Fruit fly (Drosophila melanogaster) whole organism, embryonic: Measurements from ENCODE around the gene CG42819.
A peak's percentile ranks its signal among the peaks of the same experiment; 100 is the strongest.

Source experiments
- Abd-B ChIP-seq: fragments of 200-800 bp; sonication (Bioruptor generic); optimal IDR thresholded peaks from 2 replicates; lab custom pipeline; 2018; ENCODE audit warnings: missing biosample characterization, mild to moderate bottlenecking, missing genetic modification characterization, moderate library complexity
- CG11093 ChIP-seq: fragments of 200-800 bp; sonication (Bioruptor generic); IDR thresholded peaks from 3 replicates; pipeline ENCODE4 v1.3.6; 2022; ENCODE audit warnings: missing biosample characterization, missing genetic modification characterization
- CG12071 ChIP-seq: fragments of 200-800 bp; sonication (Bioruptor generic); optimal IDR thresholded peaks from 3 replicates; lab custom pipeline; 2018; ENCODE audit warnings: missing biosample characterization, mild to moderate bottlenecking, missing genetic modification characterization
- CG12219 ChIP-seq: fragments of 200-800 bp; sonication (Bioruptor generic); optimal IDR thresholded peaks from 3 replicates; lab custom pipeline; 2018; ENCODE audit warnings: missing biosample characterization, mild to moderate bottlenecking, missing genetic modification characterization
- CG12236 ChIP-seq: fragments of 200-800 bp; sonication (Bioruptor generic); optimal IDR thresholded peaks from 2 replicates; lab custom pipeline; 2016; ENCODE audit warnings: missing biosample characterization, missing genetic modification characterization
- CG15601 ChIP-seq: fragments of 200-800 bp; sonication (Bioruptor generic); optimal IDR thresholded peaks from 3 replicates; lab custom pipeline; 2019; ENCODE audit warnings: missing biosample characterization, mild to moderate bottlenecking, missing genetic modification characterization, moderate library complexity
- CG16779 ChIP-seq: fragments of 200-800 bp; sonication (Bioruptor generic); IDR thresholded peaks from 2 replicates; pipeline ENCODE4 v1.3.6; 2022; ENCODE audit warnings: missing biosample characterization, missing genetic modification characterization
- CG16863 ChIP-seq: fragments of 200-800 bp; sonication (Bioruptor generic); optimal IDR thresholded peaks from 3 replicates; lab custom pipeline; 2016; ENCODE audit warnings: missing biosample characterization, missing genetic modification characterization
- CG30403 ChIP-seq: fragments of 200-800 bp; sonication (Bioruptor generic); optimal IDR thresholded peaks from 3 replicates; lab custom pipeline; 2016; ENCODE audit warnings: missing biosample characterization, missing genetic modification characterization
- CG3995 ChIP-seq: fragments of 200-800 bp; sonication (Bioruptor generic); optimal IDR thresholded peaks from 3 replicates; lab custom pipeline; 2016; ENCODE audit warnings: missing biosample characterization, missing genetic modification characterization
- CG42726 ChIP-seq: fragments of 200-800 bp; sonication (Bioruptor generic); IDR thresholded peaks from 2 replicates; pipeline ENCODE4 v1.3.6; 2022; ENCODE audit warnings: missing biosample characterization, missing genetic modification characterization; ENCODE audit not compliant: partially characterized antibody
- CG43689 ChIP-seq: fragments of 200-800 bp; sonication (Bioruptor generic); IDR thresholded peaks from 2 replicates; pipeline ENCODE4 v1.3.6; 2022; ENCODE audit warnings: missing biosample characterization, missing genetic modification characterization
- CG6854 ChIP-seq: fragments of 200-800 bp; sonication (Bioruptor generic); optimal IDR thresholded peaks from 3 replicates; lab custom pipeline; 2017; ENCODE audit warnings: missing biosample characterization, mild to moderate bottlenecking, missing genetic modification characterization
- CG7786 ChIP-seq: fragments of 200-800 bp; sonication (Bioruptor generic); optimal IDR thresholded peaks from 2 replicates; lab custom pipeline; 2016; ENCODE audit warnings: missing biosample characterization, missing genetic modification characterization
- CG8089 ChIP-seq: fragments of 200-800 bp; sonication (Bioruptor generic); optimal IDR thresholded peaks from 3 replicates; lab custom pipeline; 2016; ENCODE audit warnings: missing biosample characterization, missing genetic modification characterization
- CG8290 ChIP-seq, 3 experiments: fragments of 200-800 bp; sonication (Bioruptor generic); optimal IDR thresholded peaks; 2 replicates each; lab custom pipeline; 2016 to 2019; ENCODE audit warnings: missing biosample characterization in 3 of 3, missing genetic modification characterization in 3 of 3, mild to moderate bottlenecking in 2 of 3, moderate library complexity in 1 of 3
- CG8944 ChIP-seq: fragments of 200-800 bp; sonication (Bioruptor generic); optimal IDR thresholded peaks from 3 replicates; lab custom pipeline; 2016; ENCODE audit warnings: missing biosample characterization, missing genetic modification characterization
- CG9215 ChIP-seq: fragments of 200-800 bp; sonication (Bioruptor generic); IDR thresholded peaks from 2 replicates; pipeline ENCODE4 v1.3.6; 2022; ENCODE audit warnings: missing biosample characterization, missing genetic modification characterization
- CG9797 ChIP-seq: fragments of 200-800 bp; sonication (Bioruptor generic); optimal IDR thresholded peaks from 3 replicates; lab custom pipeline; 2018; ENCODE audit warnings: missing biosample characterization, mild to moderate bottlenecking, missing genetic modification characterization
- CG9817 ChIP-seq: fragments of 200-800 bp; sonication (Bioruptor generic); optimal IDR thresholded peaks from 2 replicates; lab custom pipeline; 2018; ENCODE audit warnings: missing biosample characterization, mild to moderate bottlenecking, missing genetic modification characterization, moderate library complexity
- D19A ChIP-seq: fragments of 200-800 bp; optimal IDR thresholded peaks from 3 replicates; lab custom pipeline; 2019; ENCODE audit warnings: missing biosample characterization, mild to moderate bottlenecking, missing genetic modification characterization, moderate library complexity
- Dbx ChIP-seq: fragments of 200-800 bp; sonication (Bioruptor generic); IDR thresholded peaks from 3 replicates; pipeline ENCODE4 v1.3.6; 2022; ENCODE audit warnings: missing biosample characterization, missing genetic modification characterization
- Doc3 ChIP-seq: fragments of 200-800 bp; sonication (Bioruptor generic); IDR thresholded peaks from 3 replicates; pipeline ENCODE4 v1.3.6; 2022; ENCODE audit warnings: missing biosample characterization, missing genetic modification characterization; ENCODE audit not compliant: partially characterized antibody
- E2f2 ChIP-seq: fragments of 200-800 bp; sonication (Bioruptor generic); IDR thresholded peaks from 2 replicates; pipeline ENCODE4 v1.3.6; 2022; ENCODE audit warnings: missing biosample characterization, missing genetic modification characterization
- HLH3B ChIP-seq: fragments of 200-800 bp; sonication (Bioruptor generic); IDR thresholded peaks from 2 replicates; pipeline ENCODE4 v1.3.6; 2022; ENCODE audit warnings: missing biosample characterization, missing genetic modification characterization
- Hr78 ChIP-seq, 2 experiments: fragments of 200-800 bp in 1 of 2; fragments of >200 bp in 1 of 2; sonication (Bioruptor generic) in 1 of 2; optimal IDR thresholded peaks; 2 replicates each; lab custom pipeline; 2017 to 2019; ENCODE audit warnings: missing biosample characterization in 2 of 2, missing genetic modification characterization in 2 of 2, mild to moderate bottlenecking in 1 of 2, moderate library complexity in 1 of 2
- Meics ChIP-seq: fragments of 200-800 bp; sonication (Bioruptor generic); optimal IDR thresholded peaks from 2 replicates; lab custom pipeline; 2017; ENCODE audit warnings: missing biosample characterization, mild to moderate bottlenecking, missing genetic modification characterization
- Mes4 ChIP-seq: fragments of 200-800 bp; sonication (Bioruptor generic); optimal IDR thresholded peaks from 2 replicates; lab custom pipeline; 2016; ENCODE audit warnings: missing biosample characterization, missing genetic modification characterization
- Rfx ChIP-seq: fragments of 200-800 bp; sonication (Bioruptor generic); IDR thresholded peaks from 2 replicates; pipeline ENCODE4 v1.3.6; 2022; ENCODE audit warnings: missing biosample characterization, missing genetic modification characterization
- Ssrp ChIP-seq: fragments of 200-800 bp; sonication (Bioruptor generic); optimal IDR thresholded peaks from 2 replicates; lab custom pipeline; 2018; ENCODE audit warnings: missing biosample characterization, mild to moderate bottlenecking, missing genetic modification characterization, moderate library complexity
- TFAM ChIP-seq: fragments of 200-800 bp; sonication (Bioruptor generic); optimal IDR thresholded peaks from 2 replicates; lab custom pipeline; 2017; ENCODE audit warnings: missing biosample characterization, missing genetic modification characterization, inconsistent platforms
- Taf1 ChIP-seq: fragments of 200-800 bp; sonication (Bioruptor generic); IDR thresholded peaks from 2 replicates; pipeline ENCODE4 v1.3.6; 2022; ENCODE audit warnings: missing biosample characterization, missing genetic modification characterization
- ara ChIP-seq: fragments of 200-800 bp; sonication (Bioruptor generic); IDR thresholded peaks from 2 replicates; pipeline ENCODE4 v1.3.6; 2022; ENCODE audit warnings: missing biosample characterization, missing genetic modification characterization
- bcd ChIP-seq: fragments of 200-800 bp; sonication (Bioruptor generic); optimal IDR thresholded peaks from 2 replicates; lab custom pipeline; 2017; ENCODE audit warnings: missing biosample characterization, mild to moderate bottlenecking, missing genetic modification characterization
- bsh ChIP-seq, 2 experiments: fragments of 200-800 bp; sonication (Bioruptor generic); optimal IDR thresholded peaks; 2 replicates each; lab custom pipeline; 2017 to 2018; ENCODE audit warnings: mild to moderate bottlenecking in 2 of 2, missing biosample characterization in 2 of 2, missing genetic modification characterization in 2 of 2, moderate library complexity in 1 of 2
- btn ChIP-seq: fragments of 200-800 bp; sonication (Bioruptor generic); optimal IDR thresholded peaks from 2 replicates; lab custom pipeline; 2016; ENCODE audit warnings: missing biosample characterization, missing genetic modification characterization
- dm ChIP-seq: fragments of 200-800 bp; sonication (Bioruptor generic); optimal IDR thresholded peaks from 3 replicates; lab custom pipeline; 2016; ENCODE audit warnings: missing biosample characterization, missing genetic modification characterization
- emc ChIP-seq: fragments of 200-800 bp; sonication (Bioruptor generic); optimal IDR thresholded peaks from 2 replicates; lab custom pipeline; 2016; ENCODE audit warnings: missing biosample characterization, missing genetic modification characterization
- fd3F ChIP-seq: fragments of 200-800 bp; sonication (Bioruptor generic); optimal IDR thresholded peaks from 2 replicates; lab custom pipeline; 2018; ENCODE audit warnings: missing biosample characterization, mild to moderate bottlenecking, missing genetic modification characterization, moderate library complexity
- gro ChIP-seq: fragments of 200-800 bp; sonication (Bioruptor generic); optimal IDR thresholded peaks from 2 replicates; lab custom pipeline; 2016; ENCODE audit warnings: missing biosample characterization, missing genetic modification characterization
- ham ChIP-seq: fragments of 200-800 bp; sonication (Bioruptor generic); IDR thresholded peaks from 2 replicates; pipeline ENCODE4 v1.3.6; 2022; ENCODE audit warnings: missing biosample characterization, missing genetic modification characterization
- hbn ChIP-seq: fragments of 200-800 bp; sonication (Bioruptor generic); IDR thresholded peaks from 2 replicates; pipeline ENCODE4 v1.3.6; 2022; ENCODE audit warnings: missing biosample characterization, missing genetic modification characterization; ENCODE audit not compliant: partially characterized antibody
- jigr1 ChIP-seq: fragments of 200-800 bp; sonication (Bioruptor generic); IDR thresholded peaks from 3 replicates; pipeline ENCODE4 v1.3.6; 2022; ENCODE audit warnings: missing biosample characterization, missing genetic modification characterization
- knrl ChIP-seq: fragments of 200-800 bp; sonication (Bioruptor generic); IDR thresholded peaks from 3 replicates; pipeline ENCODE4 v1.3.6; 2022; ENCODE audit warnings: missing biosample characterization, missing genetic modification characterization; ENCODE audit not compliant: partially characterized antibody
- prd ChIP-seq, 3 experiments: fragments of >200 bp in 2 of 3; fragments of 200-800 bp in 1 of 3; sonication (Bioruptor generic) in 1 of 3; optimal IDR thresholded peaks in 2 of 3; IDR thresholded peaks in 1 of 3; 2 replicates in 2 of 3; 3 replicates in 1 of 3; pipeline versions ENCODE4 v1.3.6 to Lab custom; 2017 to 2022; ENCODE audit warnings: missing biosample characterization in 1 of 3, missing genetic modification characterization in 1 of 3
- repo ChIP-seq: fragments of 200-800 bp; sonication (Bioruptor generic); optimal IDR thresholded peaks from 2 replicates; lab custom pipeline; 2016; ENCODE audit warnings: missing biosample characterization, missing genetic modification characterization
- scrt ChIP-seq: fragments of 200-800 bp; sonication (Bioruptor generic); optimal IDR thresholded peaks from 2 replicates; lab custom pipeline; 2018; ENCODE audit warnings: missing biosample characterization, mild to moderate bottlenecking, missing genetic modification characterization, moderate library complexity
- sna ChIP-seq: fragments of 200-800 bp; sonication (Bioruptor generic); IDR thresholded peaks from 2 replicates; pipeline ENCODE4 v1.3.6; 2022; ENCODE audit warnings: missing biosample characterization, missing genetic modification characterization; ENCODE audit not compliant: partially characterized antibody
- toy ChIP-seq: fragments of 200-800 bp; sonication (Bioruptor generic); IDR thresholded peaks from 2 replicates; pipeline ENCODE4 v1.3.6; 2022; ENCODE audit warnings: missing biosample characterization, missing genetic modification characterization

The CG42819 gene

dm6 chr2L:8382646-8383045 is 6.5 kb downstream of the CG42819 start, which contains the start of the genes CG13392 and Rcd4 (continued):
- TF ChIP-seq Mes4 (GFP tag; lab: Kevin White, UChicago), result no peak
- peak; percentile 55 for TF ChIP-seq emc (GFP tag; lab: Kevin White, UChicago)
- peak; percentile 48; the same call in 1 of the 2 replicates for TF ChIP-seq HLH3B (GFP tag; lab: Robert Waterston, UW)
- TF ChIP-seq Rfx (GFP tag; lab: Robert Waterston, UW), result peak; percentile 88
- peak; percentile 46 for TF ChIP-seq bcd
- TF ChIP-seq CG3995 (GFP tag; lab: Kevin White, UChicago), result peak; percentile 66
- TF ChIP-seq CG16863 (GFP tag; lab: Kevin White, UChicago), result peak; percentile 66
- peak; percentile 41 for TF ChIP-seq scrt (GFP tag; lab: Kevin White, UChicago)
- peak; percentile 51; the same call in 2 of the 3 replicates for TF ChIP-seq knrl (GFP tag; lab: Robert Waterston, UW)
- peak; percentile 16 for TF ChIP-seq fd3F
- no peak for TF ChIP-seq TFAM
- 0 out of 2 replicates have a peak, but pooled peaks have one; percentile 29 for TF ChIP-seq ara (GFP tag; lab: Robert Waterston, UW)
- no peak for TF ChIP-seq CG6854
- peak in 1 of 2 experiments; percentile 44 for TF ChIP-seq bsh (GFP tag; optimal IDR thresholded peaks at IDR 0.05; lab: Kevin White, UChicago)
- TF ChIP-seq Abd-B, result no peak
- peak; percentile 56 for TF ChIP-seq E2f2 (GFP tag; lab: Robert Waterston, UW)
- TF ChIP-seq Doc3 (GFP tag; lab: Robert Waterston, UW), result peak; percentile 67; the same call in 1 of the 3 replicates
- peak; percentile 84 for TF ChIP-seq CG16779
- no peak for TF ChIP-seq D19A (tag; lab: Kevin White, UChicago)
- TF ChIP-seq CG12236 (GFP tag; lab: Kevin White, UChicago), result no peak
- peak; percentile 44; the same call in 1 of the 2 replicates for TF ChIP-seq CG9215 (GFP tag; lab: Robert Waterston, UW)
- peak; percentile 33 for TF ChIP-seq CG9797 (GFP tag; lab: Kevin White, UChicago)
- TF ChIP-seq CG9817 (tag; lab: Kevin White, UChicago), result peak; percentile 57
- TF ChIP-seq sna (GFP tag; lab: Robert Waterston, UW), result peak; percentile 71; the same call in 1 of the 2 replicates
- TF ChIP-seq gro, result peak; percentile 79
- peak; percentile 62 for TF ChIP-seq Meics (GFP tag; lab: Kevin White, UChicago)
- TF ChIP-seq Hr78 (GFP tag; optimal IDR thresholded peaks at IDR 0.05; lab: Kevin White, UChicago), result no peak
- TF ChIP-seq Ssrp (tag; lab: Kevin White, UChicago), result no peak
- peak; percentile 48 for TF ChIP-seq dm (GFP tag; lab: Kevin White, UChicago)
- TF ChIP-seq CG8290 (GFP tag; optimal IDR thresholded peaks at IDR 0.05; lab: Kevin White, UChicago), result peak; percentile 70
- TF ChIP-seq CG8290 (tag; optimal IDR thresholded peaks at IDR 0.05; lab: Kevin White, UChicago), result peak; percentile 42 to 96
- TF ChIP-seq prd (optimal IDR thresholded peaks at IDR 0.05; lab: Kevin White, UChicago), result no peak
- peak; percentile 53; the same call in 2 of the 3 replicates for TF ChIP-seq prd (GFP tag; IDR thresholded peaks at IDR 0.05; lab: Robert Waterston, UW)
- peak; percentile 88 for TF ChIP-seq CG7786 (GFP tag; lab: Kevin White, UChicago)
- peak; percentile 67 for TF ChIP-seq CG12071 (GFP tag; lab: Kevin White, UChicago)
- TF ChIP-seq toy, result no peak
- TF ChIP-seq Taf1 (GFP tag; lab: Robert Waterston, UW), result peak; percentile 58
- TF ChIP-seq CG43689 (GFP tag; lab: Robert Waterston, UW), result no peak
- peak; percentile 71 for TF ChIP-seq CG30403
- TF ChIP-seq CG15601 (tag; lab: Kevin White, UChicago), result peak; percentile 14
- no peak for TF ChIP-seq ham (GFP tag; lab: Robert Waterston, UW)
- no peak for TF ChIP-seq CG42726 (GFP tag; lab: Robert Waterston, UW)
- TF ChIP-seq btn (GFP tag; lab: Kevin White, UChicago), result peak; percentile 30
- TF ChIP-seq jigr1 (GFP tag; lab: Robert Waterston, UW), result no peak
- peak; percentile 71 for TF ChIP-seq Dbx (GFP tag; lab: Robert Waterston, UW)
- no peak for TF ChIP-seq CG11093
- TF ChIP-seq repo (GFP tag; lab: Kevin White, UChicago), result peak; percentile 62
- peak; percentile 42 for TF ChIP-seq CG12219 (GFP tag; lab: Kevin White, UChicago)
- peak; percentile 11 for TF ChIP-seq CG8089 (GFP tag; lab: Kevin White, UChicago)
- TF ChIP-seq hbn (GFP tag; lab: Robert Waterston, UW), result peak; percentile 53; the same call in 1 of the 2 replicates
- peak; percentile 56 for TF ChIP-seq CG8944 (GFP tag; lab: Kevin White, UChicago)
